Fruit fly (Drosophila melanogaster) whole organism, embryonic: ENCODE measurements around the gene CG3841.

Experiments
- ATbp ChIP-seq: fragments of 200-800 bp; sonication (Bioruptor generic); optimal IDR thresholded peaks from 2 replicates; lab custom pipeline; 2017; ENCODE audit warnings: missing biosample characterization, mild to moderate bottlenecking, missing genetic modification characterization, missing genetic modification reagents
- Aef1 ChIP-seq: fragments of 200-800 bp; sonication (Bioruptor generic); IDR thresholded peaks from 3 replicates; pipeline ENCODE4 v1.3.6; 2022; ENCODE audit warnings: missing biosample characterization, missing genetic modification characterization
- CG10565 ChIP-seq: fragments of 200-800 bp; sonication (Bioruptor generic); optimal IDR thresholded peaks from 3 replicates; lab custom pipeline; 2016; ENCODE audit warnings: missing biosample characterization, mild to moderate bottlenecking, missing genetic modification characterization
- CG10979 ChIP-seq: fragments of 200-800 bp; sonication (Bioruptor generic); optimal IDR thresholded peaks from 2 replicates; lab custom pipeline; 2018; ENCODE audit warnings: missing biosample characterization, mild to moderate bottlenecking, missing genetic modification characterization, moderate library complexity
- CG11247 ChIP-seq: fragments of 200-800 bp; sonication (Bioruptor generic); IDR thresholded peaks from 2 replicates; pipeline ENCODE4 v1.3.6; 2022; ENCODE audit warnings: missing biosample characterization, missing genetic modification characterization
- CG12071 ChIP-seq: fragments of 200-800 bp; sonication (Bioruptor generic); optimal IDR thresholded peaks from 3 replicates; lab custom pipeline; 2018; ENCODE audit warnings: missing biosample characterization, mild to moderate bottlenecking, missing genetic modification characterization
- CG12299 ChIP-seq: fragments of 200-800 bp; sonication (Bioruptor generic); optimal IDR thresholded peaks from 2 replicates; lab custom pipeline; 2018; ENCODE audit warnings: missing biosample characterization, mild to moderate bottlenecking, missing genetic modification characterization
- CG13123 ChIP-seq: fragments of 200-800 bp; sonication (Bioruptor generic); optimal IDR thresholded peaks from 2 replicates; lab custom pipeline; 2016; ENCODE audit warnings: missing biosample characterization, missing genetic modification characterization
- CG14860 ChIP-seq: fragments of 200-800 bp; sonication (Bioruptor generic); IDR thresholded peaks from 3 replicates; pipeline ENCODE4 v1.3.6; 2022; ENCODE audit warnings: missing biosample characterization, missing genetic modification characterization; ENCODE audit not compliant: partially characterized antibody
- CG14965 ChIP-seq: fragments of 200-800 bp; sonication (Bioruptor generic); optimal IDR thresholded peaks from 2 replicates; lab custom pipeline; 2016; ENCODE audit warnings: missing biosample characterization, missing genetic modification characterization, borderline replicate concordance
- CG15514 ChIP-seq: fragments of 200-800 bp; sonication (Bioruptor generic); optimal IDR thresholded peaks from 3 replicates; lab custom pipeline; 2017; ENCODE audit warnings: missing biosample characterization, missing genetic modification characterization, mild to moderate bottlenecking, moderate library complexity, missing genetic modification reagents
- CG15601 ChIP-seq: fragments of 200-800 bp; sonication (Bioruptor generic); optimal IDR thresholded peaks from 3 replicates; lab custom pipeline; 2019; ENCODE audit warnings: missing biosample characterization, mild to moderate bottlenecking, missing genetic modification characterization, moderate library complexity
- CG17361 ChIP-seq: fragments of 200-800 bp; sonication (Bioruptor generic); IDR thresholded peaks from 3 replicates; pipeline ENCODE4 v1.3.6; 2022; ENCODE audit warnings: missing biosample characterization, missing genetic modification characterization
- CG18011 ChIP-seq: fragments of 200-800 bp; sonication (Bioruptor generic); optimal IDR thresholded peaks from 2 replicates; lab custom pipeline; 2017; ENCODE audit warnings: missing biosample characterization, missing genetic modification characterization, mild to moderate bottlenecking, moderate library complexity, missing genotype
- CG32532 ChIP-seq: fragments of 200-800 bp; sonication (Bioruptor generic); IDR thresholded peaks from 2 replicates; pipeline ENCODE4 v1.3.6; 2022; ENCODE audit warnings: missing biosample characterization, missing genetic modification characterization
- CG32772 ChIP-seq: fragments of 200-800 bp; sonication (Bioruptor generic); IDR thresholded peaks from 2 replicates; pipeline ENCODE4 v1.3.6; 2022; ENCODE audit warnings: missing biosample characterization, missing genetic modification characterization
- CG34224 ChIP-seq: fragments of 200-800 bp; sonication (Bioruptor generic); IDR thresholded peaks from 3 replicates; pipeline ENCODE4 v1.3.6; 2022; ENCODE audit warnings: missing biosample characterization, missing genetic modification characterization; ENCODE audit not compliant: partially characterized antibody
- CG3995 ChIP-seq: fragments of 200-800 bp; sonication (Bioruptor generic); optimal IDR thresholded peaks from 3 replicates; lab custom pipeline; 2016; ENCODE audit warnings: missing biosample characterization, missing genetic modification characterization
- CG6791 ChIP-seq: fragments of 200-800 bp; sonication (Bioruptor generic); IDR thresholded peaks from 3 replicates; pipeline ENCODE4 v1.3.6; 2022; ENCODE audit warnings: missing biosample characterization, missing genetic modification characterization; ENCODE audit not compliant: partially characterized antibody
- CG6813 ChIP-seq: fragments of 200-800 bp; sonication (Bioruptor generic); optimal IDR thresholded peaks from 2 replicates; lab custom pipeline; 2017; ENCODE audit warnings: missing biosample characterization, missing genetic modification characterization, mild to moderate bottlenecking, moderate library complexity, missing genetic modification reagents
- CG6854 ChIP-seq: fragments of 200-800 bp; sonication (Bioruptor generic); optimal IDR thresholded peaks from 3 replicates; lab custom pipeline; 2017; ENCODE audit warnings: missing biosample characterization, mild to moderate bottlenecking, missing genetic modification characterization
- CG8290 ChIP-seq, 3 experiments: fragments of 200-800 bp; sonication (Bioruptor generic); optimal IDR thresholded peaks; 2 replicates each; lab custom pipeline; 2016 to 2019; ENCODE audit warnings: missing biosample characterization in 3 of 3, missing genetic modification characterization in 3 of 3, mild to moderate bottlenecking in 2 of 3, moderate library complexity in 1 of 3
- CG8924 ChIP-seq: fragments of 200-800 bp; optimal IDR thresholded peaks from 3 replicates; lab custom pipeline; 2019; ENCODE audit warnings: missing biosample characterization, mild to moderate bottlenecking, missing genetic modification characterization, moderate library complexity
- CG9876 ChIP-seq: fragments of 200-800 bp; sonication (Bioruptor generic); optimal IDR thresholded peaks from 2 replicates; lab custom pipeline; 2016; ENCODE audit warnings: missing biosample characterization, missing genetic modification characterization
- CG9932 ChIP-seq: fragments of 200-800 bp; sonication (Bioruptor generic); IDR thresholded peaks from 2 replicates; pipeline ENCODE4 v1.3.6; 2022; ENCODE audit warnings: missing biosample characterization, missing genetic modification characterization
- Camta ChIP-seq: fragments of 200-800 bp; sonication (Bioruptor generic); optimal IDR thresholded peaks from 2 replicates; lab custom pipeline; 2016; ENCODE audit warnings: missing biosample characterization, missing genetic modification characterization
- Dip2 ChIP-seq: fragments of 200-800 bp; sonication (Bioruptor generic); IDR thresholded peaks from 2 replicates; pipeline ENCODE4 v1.3.6; 2022; ENCODE audit warnings: missing biosample characterization, missing genetic modification characterization
- Dll ChIP-seq: fragments of 200-800 bp; sonication (Bioruptor generic); IDR thresholded peaks from 4 replicates; pipeline ENCODE4 v1.3.6; 2022; ENCODE audit warnings: missing biosample characterization, missing genetic modification characterization; ENCODE audit not compliant: partially characterized antibody
- Doc3 ChIP-seq: fragments of 200-800 bp; sonication (Bioruptor generic); IDR thresholded peaks from 3 replicates; pipeline ENCODE4 v1.3.6; 2022; ENCODE audit warnings: missing biosample characterization, missing genetic modification characterization; ENCODE audit not compliant: partially characterized antibody
- Gsc ChIP-seq: fragments of 200-800 bp; sonication (Bioruptor generic); IDR thresholded peaks from 2 replicates; pipeline ENCODE4 v1.3.6; 2022; ENCODE audit warnings: missing biosample characterization, missing genetic modification characterization
- Hmr ChIP-seq: fragments of 200-800 bp; sonication (Bioruptor generic); optimal IDR thresholded peaks from 3 replicates; lab custom pipeline; 2017; ENCODE audit warnings: mild to moderate bottlenecking, missing biosample characterization, missing genetic modification reagents, missing genetic modification characterization
- Oli ChIP-seq: fragments of 200-800 bp; sonication (Bioruptor generic); optimal IDR thresholded peaks from 2 replicates; lab custom pipeline; 2018; ENCODE audit warnings: missing biosample characterization, mild to moderate bottlenecking, missing genetic modification characterization, moderate library complexity
- Pdp1 ChIP-seq, 2 experiments: fragments of 200-800 bp; sonication (Bioruptor generic); optimal IDR thresholded peaks; 3 replicates each; lab custom pipeline; 2016; ENCODE audit warnings: missing biosample characterization in 2 of 2, missing genetic modification characterization in 2 of 2, mild to moderate bottlenecking in 1 of 2, moderate library complexity in 1 of 2
- Sry-β ChIP-seq: fragments of 200-800 bp; sonication (Bioruptor generic); optimal IDR thresholded peaks from 2 replicates; lab custom pipeline; 2018; ENCODE audit warnings: missing biosample characterization, mild to moderate bottlenecking, missing genetic modification characterization, moderate library complexity
- Tbp ChIP-seq: fragments of >200 bp; optimal IDR thresholded peaks from 2 replicates; lab custom pipeline; 2018; ENCODE audit warnings: missing biosample characterization, missing genetic modification characterization
- YL-1 ChIP-seq: fragments of 200-800 bp; sonication (Bioruptor generic); optimal IDR thresholded peaks from 3 replicates; lab custom pipeline; 2017; ENCODE audit warnings: missing biosample characterization, mild to moderate bottlenecking, missing genetic modification characterization
- bab2 ChIP-seq: fragments of 200-800 bp; sonication (Bioruptor generic); optimal IDR thresholded peaks from 2 replicates; lab custom pipeline; 2016; ENCODE audit warnings: missing biosample characterization, missing genetic modification characterization
- dimm ChIP-seq: fragments of 200-800 bp; sonication (Bioruptor generic); IDR thresholded peaks from 2 replicates; pipeline ENCODE4 v1.3.6; 2022; ENCODE audit warnings: missing biosample characterization, missing genetic modification characterization
- ftz-f1 ChIP-seq: fragments of 200-800 bp; sonication (Bioruptor generic); optimal IDR thresholded peaks from 2 replicates; lab custom pipeline; 2016; ENCODE audit warnings: missing biosample characterization, missing genetic modification characterization
- gce ChIP-seq: fragments of 200-800 bp; sonication (Bioruptor generic); IDR thresholded peaks from 3 replicates; pipeline ENCODE4 v1.3.6; 2022; ENCODE audit warnings: missing biosample characterization, missing genetic modification characterization
- hbn ChIP-seq: fragments of 200-800 bp; sonication (Bioruptor generic); IDR thresholded peaks from 2 replicates; pipeline ENCODE4 v1.3.6; 2022; ENCODE audit warnings: missing biosample characterization, missing genetic modification characterization; ENCODE audit not compliant: partially characterized antibody
- jing ChIP-seq: fragments of 200-800 bp; sonication (Bioruptor generic); optimal IDR thresholded peaks from 2 replicates; lab custom pipeline; 2018; ENCODE audit warnings: missing biosample characterization, mild to moderate bottlenecking, missing genetic modification characterization
- maf-S ChIP-seq: fragments of 200-800 bp; sonication (Bioruptor generic); optimal IDR thresholded peaks from 2 replicates; lab custom pipeline; 2016; ENCODE audit warnings: missing biosample characterization, missing genetic modification characterization
- rib ChIP-seq: fragments of 200-800 bp; sonication (Bioruptor generic); IDR thresholded peaks from 2 replicates; pipeline ENCODE4 v1.3.6; 2022; ENCODE audit warnings: missing biosample characterization, missing genetic modification characterization
- salm ChIP-seq: fragments of 200-800 bp; sonication (Bioruptor generic); optimal IDR thresholded peaks from 2 replicates; lab custom pipeline; 2018; ENCODE audit warnings: missing biosample characterization, mild to moderate bottlenecking, missing genetic modification characterization
- sqz ChIP-seq: fragments of 200-800 bp; sonication (Bioruptor generic); optimal IDR thresholded peaks from 3 replicates; lab custom pipeline; 2018; ENCODE audit warnings: missing biosample characterization, mild to moderate bottlenecking, missing genetic modification characterization
- tio ChIP-seq: fragments of 200-800 bp; sonication (Bioruptor generic); optimal IDR thresholded peaks from 2 replicates; lab custom pipeline; 2017; ENCODE audit warnings: missing biosample characterization, missing genetic modification characterization, inconsistent platforms
- twi ChIP-seq: fragments of 200-800 bp; optimal IDR thresholded peaks from 2 replicates; lab custom pipeline; 2019; ENCODE audit warnings: missing biosample characterization, mild to moderate bottlenecking, missing genetic modification characterization, moderate library complexity
- vvl ChIP-seq: fragments of 200-800 bp; sonication (Bioruptor generic); IDR thresholded peaks from 2 replicates; pipeline ENCODE4 v1.3.6; 2022; ENCODE audit warnings: missing biosample characterization, missing genetic modification characterization

The CG3841 gene

DNA sequence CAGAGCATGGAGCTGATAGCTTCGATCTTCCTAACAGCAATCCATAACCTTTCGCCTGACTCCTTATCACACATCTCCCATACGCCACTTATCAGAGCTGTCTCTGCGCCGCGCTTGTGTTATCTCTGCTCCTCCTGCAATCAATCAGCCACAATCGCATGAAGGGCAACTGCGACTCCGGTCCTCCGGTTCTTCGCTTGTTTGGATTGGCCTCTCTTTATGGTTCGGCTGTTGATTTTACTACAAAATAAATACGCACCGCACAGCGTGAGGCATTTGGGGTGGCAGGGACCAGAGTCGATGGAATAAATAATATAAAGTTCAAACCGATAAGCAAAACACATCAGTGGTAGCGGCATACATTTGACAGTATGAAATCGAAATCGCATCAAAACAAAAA is 43.8 kb downstream of the CG3841 start (continued):
- peak; percentile 60 for TF ChIP-seq sqz
- peak; percentile 41 for TF ChIP-seq Hmr (GFP tag; lab: Kevin White, UChicago)
- TF ChIP-seq CG17361 (GFP tag; lab: Robert Waterston, UW): no peak
- TF ChIP-seq Camta (GFP tag; lab: Kevin White, UChicago): peak; percentile 63
- TF ChIP-seq CG9876 (GFP tag; lab: Kevin White, UChicago): peak; percentile 48
- TF ChIP-seq rib (GFP tag; lab: Robert Waterston, UW): 0 out of 2 replicates have a peak, but pooled peaks have one; percentile 22
- TF ChIP-seq Doc3 (GFP tag; lab: Robert Waterston, UW): no peak
- no peak for TF ChIP-seq CG6791
- TF ChIP-seq bab2: peak; percentile 84
- TF ChIP-seq CG6813 (GFP tag; lab: Kevin White, UChicago): peak; percentile 91
- no peak for TF ChIP-seq CG32532 (GFP tag; lab: Robert Waterston, UW)
- peak; percentile 60; the same call in 1 of the 2 replicates for TF ChIP-seq vvl (GFP tag; lab: Robert Waterston, UW)
- peak; percentile 32 for TF ChIP-seq CG12299 (tag; lab: Kevin White, UChicago)
- TF ChIP-seq CG10565 (GFP tag; lab: Kevin White, UChicago): no peak
- no peak for TF ChIP-seq CG6854 (GFP tag; lab: Kevin White, UChicago)
- no peak for TF ChIP-seq Gsc (GFP tag; lab: Robert Waterston, UW)
- no peak for TF ChIP-seq hbn
- peak; percentile 77 for TF ChIP-seq CG15601 (tag; lab: Kevin White, UChicago)
- peak; percentile 53; the same call in 1 of the 2 replicates for TF ChIP-seq dimm (GFP tag; lab: Robert Waterston, UW)
- peak; percentile 60 for TF ChIP-seq CG11247 (GFP tag; lab: Robert Waterston, UW)
- peak; percentile 17 for TF ChIP-seq CG15514 (GFP tag; lab: Kevin White, UChicago)
- no peak for TF ChIP-seq CG34224 (GFP tag; lab: Robert Waterston, UW)
- TF ChIP-seq YL-1 (GFP tag; lab: Kevin White, UChicago): no peak
- TF ChIP-seq twi (tag; lab: Kevin White, UChicago): no peak
- TF ChIP-seq CG3995 (GFP tag; lab: Kevin White, UChicago): no peak
- no peak for TF ChIP-seq salm (tag; lab: Kevin White, UChicago)
- peak; percentile 63 for TF ChIP-seq tio (GFP tag; lab: Kevin White, UChicago)
- TF ChIP-seq CG9932 (GFP tag; lab: Robert Waterston, UW): peak; percentile 41; the same call in 1 of the 2 replicates
- TF ChIP-seq CG32772 (GFP tag; lab: Robert Waterston, UW): no peak
- TF ChIP-seq ftz-f1 (GFP tag; lab: Kevin White, UChicago): no peak
- TF ChIP-seq Dip2 (GFP tag; lab: Robert Waterston, UW): no peak
- no peak for TF ChIP-seq CG14860 (GFP tag; lab: Robert Waterston, UW)
- TF ChIP-seq Sry-β (GFP tag; lab: Kevin White, UChicago): peak; percentile 41
- TF ChIP-seq CG8924: peak; percentile 31
- TF ChIP-seq CG13123 (GFP tag; lab: Kevin White, UChicago): peak; percentile 8
- no peak for TF ChIP-seq Aef1 (GFP tag; lab: Robert Waterston, UW)
- peak; percentile 61 for TF ChIP-seq CG12071
- peak; percentile 39 to 73 for TF ChIP-seq Pdp1 (GFP tag; optimal IDR thresholded peaks at IDR 0.05; lab: Kevin White, UChicago)
- peak; percentile 8 for TF ChIP-seq jing (GFP tag; lab: Kevin White, UChicago)
- TF ChIP-seq CG18011: no peak
- TF ChIP-seq maf-S (GFP tag; lab: Kevin White, UChicago): peak; percentile 56
- TF ChIP-seq Dll: no peak
- peak; percentile 66 for TF ChIP-seq ATbp (GFP tag; lab: Kevin White, UChicago)
- TF ChIP-seq CG8290 (GFP tag; optimal IDR thresholded peaks at IDR 0.05; lab: Kevin White, UChicago): peak; percentile 62
- TF ChIP-seq CG8290 (tag; optimal IDR thresholded peaks at IDR 0.05; lab: Kevin White, UChicago): peak in 1 of 2 experiments; percentile 49
- TF ChIP-seq CG14965 (GFP tag; lab: Kevin White, UChicago): peak; percentile 55
- TF ChIP-seq CG10979: peak; percentile 50
- no peak for TF ChIP-seq Oli
- peak; percentile 67; the same call in 1 of the 3 replicates for TF ChIP-seq gce (GFP tag; lab: Robert Waterston, UW)
- no peak for TF ChIP-seq Tbp (GFP tag; lab: Kevin White, UChicago)
